Worm (Caenorhabditis elegans): ENCODE measurements around the gene irld-7.

- TF ChIP-seq aly-2 (tag; optimal IDR thresholded peaks at IDR 0.05) (no peak), sea-2 (GFP tag; optimal IDR thresholded peaks at IDR 0.05) (no peak), nhr-28 (tag; optimal IDR thresholded peaks at IDR 0.05) (no peak), nhr-237 (tag; optimal IDR thresholded peaks at IDR 0.05) (no peak), egl-27 (tag; optimal IDR thresholded peaks at IDR 0.05) (no peak)
Measured at ce11 chrIV:6574343-6574742, 15.8 kb upstream of the irld-7 start.

Measured in whole organism, L3 larva.